Fruit fly (Drosophila melanogaster) S2 (cell line): ENCODE results near the gene RhoGAP18B.

Experiments used
- CG8478 ChIP-seq: fragments of >200 bp; optimal IDR thresholded peaks from 2 replicates; lab custom pipeline; 2018
- CTCF ChIP-seq, 2 experiments: fragments of >200 bp; optimal IDR thresholded peaks; 2 replicates each; lab custom pipeline; 2018

DNA sequence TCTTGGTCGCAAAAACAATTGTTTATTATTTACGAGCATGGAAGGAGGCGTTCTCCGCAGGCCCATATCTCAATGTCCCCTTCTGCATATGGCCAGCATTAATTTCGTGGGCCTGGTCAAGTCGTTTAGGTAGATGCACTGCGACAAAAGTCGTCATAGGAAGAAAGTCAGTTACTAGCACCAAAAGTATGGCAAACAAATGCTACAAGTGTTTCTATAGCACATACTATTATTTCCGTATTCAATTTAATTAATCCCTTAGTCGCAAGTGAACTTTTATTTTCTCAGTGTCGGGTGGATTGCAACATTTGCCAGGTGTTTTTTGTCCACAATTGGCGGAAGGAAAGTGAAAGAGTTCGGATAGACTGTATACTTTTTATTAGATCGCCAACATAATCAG is 6.1 kb upstream of the RhoGAP18B start:
- no peak for TF ChIP-seq CG8478 (lab: Kevin White, UChicago)
- TF ChIP-seq CTCF (optimal IDR thresholded peaks at IDR 0.05; lab: Kevin White, UChicago), result no peak
